Worm (Caenorhabditis elegans): ENCODE measurements around the gene pqn-13.

ce11 chrV:5628014-5628413, 47.9 kb downstream of the pqn-13 start:
- TF ChIP-seq fkh-8 (tag; optimal IDR thresholded peaks at IDR 0.05) (no peak), unc-62 (GFP tag; optimal IDR thresholded peaks at IDR 0.05) (no peak), unc-30 (tag; optimal IDR thresholded peaks at IDR 0.05) (no peak), nhr-76 (tag; optimal IDR thresholded peaks at IDR 0.05) (no peak), mdl-1 (tag; optimal IDR thresholded peaks at IDR 0.05) (no peak), lsy-2 (tag; optimal IDR thresholded peaks at IDR 0.05) (no peak), ces-1 (GFP tag; optimal IDR thresholded peaks at IDR 0.05) (no peak), skn-1 (tag; optimal IDR thresholded peaks at IDR 0.05) (no peak), nhr-90 (tag; optimal IDR thresholded peaks at IDR 0.05; ENCODE audit: poor library complexity) (no peak), sox-4 (tag; optimal IDR thresholded peaks at IDR 0.05) (no peak), unc-130 (tag; optimal IDR thresholded peaks at IDR 0.05) (no peak), dpl-1 (GFP tag; optimal IDR thresholded peaks at IDR 0.05) (no peak), mep-1 (tag; optimal IDR thresholded peaks at IDR 0.05) (no peak)

Data from whole organism, L1 larva.